Worm (Caenorhabditis elegans): ENCODE measurements around the gene fem-1.

The fem-1 gene

DNA sequence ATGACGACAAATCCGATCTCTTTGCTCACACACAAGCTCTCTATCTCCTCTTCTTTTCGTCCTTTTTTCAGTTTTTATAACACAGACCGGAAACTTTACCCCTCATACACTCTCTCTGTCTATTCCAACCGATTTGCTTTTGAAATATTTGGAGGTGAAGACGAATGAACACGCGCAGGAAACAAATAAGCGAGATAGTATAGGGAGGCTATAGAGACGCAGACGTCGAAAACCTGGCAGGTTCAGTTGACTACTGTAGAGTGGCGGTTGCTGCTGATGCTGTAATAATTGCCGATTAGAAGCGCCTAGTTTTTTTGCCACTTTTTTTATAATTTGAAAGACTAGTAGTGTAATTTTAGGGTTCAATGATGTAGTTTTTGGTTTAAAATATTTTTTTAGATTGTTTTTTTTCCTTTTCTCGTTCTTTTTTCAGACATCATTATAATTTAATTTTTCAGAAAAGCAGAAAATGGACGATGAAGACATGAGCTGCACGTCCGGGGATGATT is 13.0 kb upstream of the fem-1 start, which contains the start of gene ari-2:
TSS of gene ari-2 (plus strand) at position 459 of the 509 bp plus-strand sequence.
- TF ChIP-seq nhr-25 (tag; optimal IDR thresholded peaks at IDR 0.05) = peak; percentile 41
- peak; percentile 36 for TF ChIP-seq nfya-1 (tag; optimal IDR thresholded peaks at IDR 0.05; ENCODE audit: insufficient read depth)
- peak; percentile 62 for TF ChIP-seq ama-1 (optimal IDR thresholded peaks at IDR 0.05)
- TF ChIP-seq pha-4 (tag; optimal IDR thresholded peaks at IDR 0.05) = peak; percentile 16
- TF ChIP-seq mdl-1 (tag; optimal IDR thresholded peaks at IDR 0.05) = no peak

DNA sequence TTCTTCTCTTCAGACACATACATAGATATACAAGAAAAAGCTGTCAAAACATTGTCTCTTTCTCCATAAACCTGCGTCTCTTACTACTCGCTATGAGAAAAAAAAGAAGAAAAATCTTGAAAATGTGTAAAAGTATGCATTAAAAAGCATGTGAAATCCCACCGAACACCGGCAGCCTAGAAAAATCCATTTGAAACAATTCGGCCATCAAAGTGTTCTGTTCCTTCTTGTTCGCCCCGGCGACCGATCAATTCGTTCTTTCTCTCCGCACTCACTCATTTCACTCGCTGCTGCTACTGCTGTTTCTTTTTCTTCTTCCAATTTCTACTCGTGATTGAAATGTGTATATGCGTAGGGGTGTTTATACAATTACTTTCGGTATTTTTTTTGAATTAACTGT is 11.1 kb upstream of the fem-1 start:
- TF ChIP-seq lin-15B (tag; optimal IDR thresholded peaks at IDR 0.05) (peak; percentile 78), nhr-23 (tag; optimal IDR thresholded peaks at IDR 0.05) (peak; percentile 65), mdl-1 (tag; optimal IDR thresholded peaks at IDR 0.05) (no peak), unc-62 (GFP tag; optimal IDR thresholded peaks at IDR 0.05) (no peak), fkh-10 (GFP tag; optimal IDR thresholded peaks at IDR 0.05) (peak; percentile 22), skn-1 (tag; optimal IDR thresholded peaks at IDR 0.05) (no peak), lsy-12 (tag; optimal IDR thresholded peaks at IDR 0.05) (no peak), jun-1 (tag; optimal IDR thresholded peaks at IDR 0.05) (peak; percentile 0), nhr-67 (tag; optimal IDR thresholded peaks at IDR 0.05) (no peak), nhr-76 (tag; optimal IDR thresholded peaks at IDR 0.05) (no peak), ceh-82 (tag; optimal IDR thresholded peaks at IDR 0.05) (no peak), nfya-1 (tag; optimal IDR thresholded peaks at IDR 0.05; ENCODE audit: insufficient read depth) (peak; percentile 56), egl-5 (tag; optimal IDR thresholded peaks at IDR 0.05) (peak; percentile 61), ceh-16 (tag; optimal IDR thresholded peaks at IDR 0.05) (no peak), nhr-237 (tag; optimal IDR thresholded peaks at IDR 0.05) (no peak), nhr-28 (tag; optimal IDR thresholded peaks at IDR 0.05) (no peak), nhr-25 (tag; optimal IDR thresholded peaks at IDR 0.05) (peak; percentile 62), daf-12 (tag; optimal IDR thresholded peaks at IDR 0.05) (no peak), unc-39 (tag; optimal IDR thresholded peaks at IDR 0.05) (no peak), fos-1 (tag; optimal IDR thresholded peaks at IDR 0.05) (no peak), ztf-4 (tag; optimal IDR thresholded peaks at IDR 0.05) (no peak), snpc-4 (tag; optimal IDR thresholded peaks at IDR 0.05) (peak; percentile 38), lin-39 (tag; optimal IDR thresholded peaks at IDR 0.05) (peak; percentile 23), hmg-11 (tag; optimal IDR thresholded peaks at IDR 0.05) (no peak), egl-27 (tag; optimal IDR thresholded peaks at IDR 0.05) (no peak), elt-1 (tag; optimal IDR thresholded peaks at IDR 0.05) (no peak), nhr-43 (tag; optimal IDR thresholded peaks at IDR 0.05; ENCODE audit: poor library complexity, severe bottlenecking) (no peak), pqm-1 (tag; optimal IDR thresholded peaks at IDR 0.05) (peak; percentile 8), zag-1 (tag; optimal IDR thresholded peaks at IDR 0.05) (no peak), ama-1 (optimal IDR thresholded peaks at IDR 0.05) (no peak), elt-2 (tag; optimal IDR thresholded peaks at IDR 0.05) (peak; percentile 4), pha-4 (tag; optimal IDR thresholded peaks at IDR 0.05) (peak; percentile 16)

DNA sequence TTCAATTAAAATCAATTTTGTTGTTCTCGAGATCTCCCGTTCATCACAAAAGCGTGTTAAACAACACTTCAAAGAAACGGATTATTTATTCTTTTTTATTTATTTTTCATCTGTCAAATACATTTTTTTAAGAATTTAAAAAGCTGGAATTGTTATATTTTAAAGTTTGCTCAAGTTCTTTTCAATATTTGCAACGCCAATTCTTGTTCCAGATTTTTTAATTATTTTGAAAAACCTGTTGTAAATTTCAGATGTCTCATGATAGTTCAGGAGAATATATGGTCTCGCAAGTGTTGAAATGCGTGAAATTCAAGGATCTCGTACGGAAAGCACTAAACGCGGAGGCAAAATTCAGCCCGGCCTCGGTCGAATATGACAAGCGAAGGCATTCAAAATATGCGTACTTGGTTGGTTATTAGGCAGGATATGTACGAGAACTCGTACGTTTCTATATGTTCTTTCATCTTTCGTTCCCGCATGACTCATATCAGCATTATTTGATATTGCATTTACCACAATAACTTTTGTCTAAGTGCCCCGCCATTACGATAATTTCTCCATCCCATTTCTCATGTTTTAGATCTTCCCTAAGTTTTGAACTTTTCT is 7.0 kb upstream of the fem-1 start, which contains the start of gene cec-6:
TSS of gene cec-6 (plus strand) at position 252 of the 606 bp plus-strand sequence.
- TF ChIP-seq elt-1 (tag; optimal IDR thresholded peaks at IDR 0.05) (no peak), jun-1 (tag; optimal IDR thresholded peaks at IDR 0.05) (no peak), R02D3.7 (tag; optimal IDR thresholded peaks at IDR 0.05) (no peak)

DNA sequence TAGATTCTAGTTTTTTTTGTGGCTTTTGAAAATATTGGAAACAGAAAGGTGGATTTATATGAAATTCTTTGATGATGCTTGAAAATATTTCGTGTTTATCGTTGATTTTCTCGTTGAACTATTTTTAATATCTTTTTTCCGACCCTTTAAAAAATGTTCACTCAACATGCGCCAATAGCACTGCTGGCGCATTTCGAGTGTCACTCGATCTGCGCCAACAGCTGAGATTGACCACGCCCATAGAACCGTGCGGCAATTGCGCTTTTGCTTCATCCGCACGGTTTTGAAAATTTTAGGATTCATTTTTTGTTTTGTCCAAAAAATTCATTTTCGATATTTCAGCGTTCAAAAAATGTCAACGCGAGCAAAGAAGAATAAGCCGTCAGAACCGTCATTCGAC is 3.5 kb upstream of the fem-1 start, which contains the start of gene tebp-2:
TSS of gene tebp-2 (plus strand) at position 343 of the 400 bp plus-strand sequence.
- no peak for TF ChIP-seq mdl-1 (tag; optimal IDR thresholded peaks at IDR 0.05)
- peak; percentile 69 for TF ChIP-seq ama-1 (optimal IDR thresholded peaks at IDR 0.05)
- TF ChIP-seq R02D3.7 (tag; optimal IDR thresholded peaks at IDR 0.05) = no peak
- no peak for TF ChIP-seq nhr-43 (tag; optimal IDR thresholded peaks at IDR 0.05; ENCODE audit: poor library complexity, severe bottlenecking)
- peak; percentile 6 for TF ChIP-seq snpc-4 (tag; optimal IDR thresholded peaks at IDR 0.05)
- peak; percentile 22 for TF ChIP-seq elt-2 (tag; optimal IDR thresholded peaks at IDR 0.05)
- no peak for TF ChIP-seq daf-12 (tag; optimal IDR thresholded peaks at IDR 0.05)

DNA sequence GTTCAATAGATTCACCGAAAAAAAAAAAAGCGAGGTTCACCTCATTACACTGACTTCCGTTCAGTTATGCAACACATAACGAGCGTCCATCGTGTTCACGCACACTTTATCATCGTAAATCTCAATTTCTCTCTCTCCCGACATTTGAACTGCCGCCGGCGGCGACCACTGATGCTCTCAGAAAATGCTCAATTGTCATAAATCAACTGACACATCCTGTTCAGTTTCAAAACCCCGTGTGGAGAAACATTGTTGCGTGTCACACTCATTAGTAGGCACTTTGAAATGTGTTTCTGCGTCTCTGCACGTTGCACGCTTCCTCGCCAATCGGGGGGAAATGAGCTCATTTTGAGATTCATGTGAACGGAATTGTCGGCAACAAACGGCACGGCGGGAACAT is 2.0 kb downstream of the fem-1 start:
- no peak for TF ChIP-seq nhr-77 (tag; optimal IDR thresholded peaks at IDR 0.05)
- peak; percentile 83 for TF ChIP-seq egl-5 (tag; optimal IDR thresholded peaks at IDR 0.05)
